Fruit fly (Drosophila melanogaster) whole organism, embryonic: Measurements from ENCODE around the gene CG10353.

Experiments used
- Antp ChIP-seq: fragments of 200-800 bp; sonication (Bioruptor generic); optimal IDR thresholded peaks from 3 replicates; lab custom pipeline; 2016; ENCODE audit warnings: missing biosample characterization, missing genetic modification characterization
- Blimp-1 ChIP-seq: fragments of 200-800 bp; sonication (Bioruptor generic); optimal IDR thresholded peaks from 3 replicates; lab custom pipeline; 2018; ENCODE audit warnings: missing biosample characterization, missing genetic modification characterization, mild to moderate bottlenecking, moderate library complexity, missing genetic modification reagents
- CG10366 ChIP-seq: fragments of 200-800 bp; sonication (Bioruptor generic); IDR thresholded peaks from 2 replicates; pipeline ENCODE4 v1.3.6; 2022; ENCODE audit warnings: missing biosample characterization, missing genetic modification characterization
- CG10543 ChIP-seq: fragments of 200-800 bp; sonication (Bioruptor generic); optimal IDR thresholded peaks from 3 replicates; lab custom pipeline; 2017; ENCODE audit warnings: missing biosample characterization, mild to moderate bottlenecking, missing genetic modification characterization, moderate library complexity
- CG11695 ChIP-seq: fragments of 200-800 bp; sonication (Bioruptor generic); IDR thresholded peaks from 3 replicates; pipeline ENCODE4 v1.3.6; 2022; ENCODE audit warnings: missing biosample characterization, missing genetic modification characterization
- CG13624 ChIP-seq: fragments of 200-800 bp; sonication (Bioruptor generic); optimal IDR thresholded peaks from 2 replicates; lab custom pipeline; 2016; ENCODE audit warnings: missing biosample characterization, missing genetic modification characterization
- CG16813 ChIP-seq: fragments of 200-800 bp; sonication (Bioruptor generic); IDR thresholded peaks from 3 replicates; pipeline ENCODE4 v1.3.6; 2022; ENCODE audit warnings: missing biosample characterization, missing genetic modification characterization; ENCODE audit not compliant: partially characterized antibody
- CG16815 ChIP-seq: fragments of 200-800 bp; sonication (Bioruptor generic); optimal IDR thresholded peaks from 3 replicates; lab custom pipeline; 2017; ENCODE audit warnings: missing biosample characterization, mild to moderate bottlenecking, missing genetic modification characterization
- CG16863 ChIP-seq: fragments of 200-800 bp; sonication (Bioruptor generic); optimal IDR thresholded peaks from 3 replicates; lab custom pipeline; 2016; ENCODE audit warnings: missing biosample characterization, missing genetic modification characterization
- CG17361 ChIP-seq: fragments of 200-800 bp; sonication (Bioruptor generic); IDR thresholded peaks from 3 replicates; pipeline ENCODE4 v1.3.6; 2022; ENCODE audit warnings: missing biosample characterization, missing genetic modification characterization
- CG1832 ChIP-seq: fragments of 200-800 bp; sonication (Bioruptor generic); optimal IDR thresholded peaks from 2 replicates; lab custom pipeline; 2017; ENCODE audit warnings: missing biosample characterization, mild to moderate bottlenecking, missing genetic modification characterization, inconsistent platforms
- CG18764 ChIP-seq: fragments of 200-800 bp; sonication (Bioruptor generic); optimal IDR thresholded peaks from 3 replicates; lab custom pipeline; 2016; ENCODE audit warnings: missing biosample characterization, missing genetic modification characterization
- CG2199 ChIP-seq: fragments of 200-800 bp; sonication (Bioruptor generic); IDR thresholded peaks from 3 replicates; pipeline ENCODE4 v1.3.6; 2022; ENCODE audit warnings: missing biosample characterization, missing genetic modification characterization
- CG30403 ChIP-seq: fragments of 200-800 bp; sonication (Bioruptor generic); optimal IDR thresholded peaks from 3 replicates; lab custom pipeline; 2016; ENCODE audit warnings: missing biosample characterization, missing genetic modification characterization
- CG3995 ChIP-seq: fragments of 200-800 bp; sonication (Bioruptor generic); optimal IDR thresholded peaks from 3 replicates; lab custom pipeline; 2016; ENCODE audit warnings: missing biosample characterization, missing genetic modification characterization
- CG7372 ChIP-seq: fragments of 200-800 bp; sonication (Bioruptor generic); IDR thresholded peaks from 2 replicates; pipeline ENCODE4 v1.3.6; 2022; ENCODE audit warnings: missing biosample characterization, missing genetic modification characterization
- CG7745 ChIP-seq: fragments of 200-800 bp; sonication (Bioruptor generic); optimal IDR thresholded peaks from 2 replicates; lab custom pipeline; 2018; ENCODE audit warnings: missing biosample characterization, mild to moderate bottlenecking, missing genetic modification characterization, moderate library complexity
- D19A ChIP-seq: fragments of 200-800 bp; optimal IDR thresholded peaks from 3 replicates; lab custom pipeline; 2019; ENCODE audit warnings: missing biosample characterization, mild to moderate bottlenecking, missing genetic modification characterization, moderate library complexity
- E2f1 ChIP-seq: fragments of 200-800 bp; sonication (Bioruptor generic); IDR thresholded peaks from 2 replicates; pipeline ENCODE4 v1.3.6; 2022; ENCODE audit warnings: missing biosample characterization, missing genetic modification characterization
- Ets65A ChIP-seq: fragments of 200-800 bp; sonication (Bioruptor generic); peaks from one replicate; lab custom pipeline; 2016; ENCODE audit warnings: missing biosample characterization, missing genetic modification characterization
- Fer1 ChIP-seq: fragments of 200-800 bp; sonication (Bioruptor generic); optimal IDR thresholded peaks from 2 replicates; lab custom pipeline; 2017; ENCODE audit warnings: missing biosample characterization, mild to moderate bottlenecking, missing genetic modification characterization
- GATAe ChIP-seq: fragments of 200-800 bp; sonication (Bioruptor generic); conservative IDR thresholded peaks from 2 replicates; pipeline ENCODE4 v1.3.6; 2022; ENCODE audit warnings: missing biosample characterization, missing genetic modification characterization
- NC2β ChIP-seq: fragments of 200-800 bp; sonication (Bioruptor generic); optimal IDR thresholded peaks from 2 replicates; lab custom pipeline; 2016; ENCODE audit warnings: missing biosample characterization, missing genetic modification characterization
- Ptx1 ChIP-seq: fragments of 200-800 bp; sonication (Bioruptor generic); IDR thresholded peaks from 2 replicates; pipeline ENCODE4 v1.3.6; 2022; ENCODE audit warnings: missing biosample characterization, missing genetic modification characterization
- Scr ChIP-seq: fragments of 200-800 bp; sonication (Bioruptor generic); IDR thresholded peaks from 2 replicates; pipeline ENCODE4 v1.3.6; 2022; ENCODE audit warnings: missing biosample characterization, missing genetic modification characterization; ENCODE audit not compliant: partially characterized antibody
- Usf ChIP-seq: fragments of 200-800 bp; sonication (Bioruptor generic); optimal IDR thresholded peaks from 2 replicates; lab custom pipeline; 2017; ENCODE audit warnings: missing genotype, missing biosample characterization, missing genetic modification characterization
- al ChIP-seq: fragments of 200-800 bp; sonication (Bioruptor generic); IDR thresholded peaks from 2 replicates; pipeline ENCODE4 v1.3.6; 2022; ENCODE audit warnings: missing biosample characterization, missing genetic modification characterization
- bbx ChIP-seq: fragments of 200-800 bp; sonication (Bioruptor generic); IDR thresholded peaks from 2 replicates; pipeline ENCODE4 v1.3.6; 2022; ENCODE audit warnings: missing biosample characterization, missing genetic modification characterization; ENCODE audit not compliant: partially characterized antibody
- btn ChIP-seq: fragments of 200-800 bp; sonication (Bioruptor generic); optimal IDR thresholded peaks from 2 replicates; lab custom pipeline; 2016; ENCODE audit warnings: missing biosample characterization, missing genetic modification characterization
- dpn ChIP-seq, 2 experiments: fragments of 200-800 bp; sonication (Bioruptor generic); optimal IDR thresholded peaks; 3 replicates each; lab custom pipeline; 2016; ENCODE audit warnings: missing biosample characterization in 2 of 2, missing genetic modification characterization in 2 of 2
- ftz-f1 ChIP-seq: fragments of 200-800 bp; sonication (Bioruptor generic); optimal IDR thresholded peaks from 2 replicates; lab custom pipeline; 2016; ENCODE audit warnings: missing biosample characterization, missing genetic modification characterization
- gcm2 ChIP-seq: fragments of 200-800 bp; sonication (Bioruptor generic); optimal IDR thresholded peaks from 2 replicates; lab custom pipeline; 2016; ENCODE audit warnings: missing biosample characterization, missing genetic modification characterization
- gfzf ChIP-seq: fragments of 200-800 bp; sonication (Bioruptor generic); optimal IDR thresholded peaks from 2 replicates; lab custom pipeline; 2016; ENCODE audit warnings: missing biosample characterization, mild to moderate bottlenecking, missing genetic modification characterization, moderate library complexity
- grn ChIP-seq: fragments of 200-800 bp; sonication (Bioruptor generic); optimal IDR thresholded peaks from 3 replicates; lab custom pipeline; 2017; ENCODE audit warnings: missing biosample characterization, missing genetic modification characterization
- hb ChIP-seq: fragments of 200-800 bp; sonication (Bioruptor generic); IDR thresholded peaks from 3 replicates; pipeline ENCODE4 v1.3.6; 2022; ENCODE audit warnings: missing biosample characterization, missing genetic modification characterization; ENCODE audit not compliant: partially characterized antibody
- hbn ChIP-seq: fragments of 200-800 bp; sonication (Bioruptor generic); IDR thresholded peaks from 2 replicates; pipeline ENCODE4 v1.3.6; 2022; ENCODE audit warnings: missing biosample characterization, missing genetic modification characterization; ENCODE audit not compliant: partially characterized antibody
- inv ChIP-seq: fragments of 200-800 bp; sonication (Bioruptor generic); IDR thresholded peaks from 2 replicates; pipeline ENCODE4 v1.3.6; 2022; ENCODE audit warnings: missing biosample characterization, missing genetic modification characterization; ENCODE audit not compliant: partially characterized antibody
- nau ChIP-seq: fragments of 200-800 bp; sonication (Bioruptor generic); optimal IDR thresholded peaks from 3 replicates; lab custom pipeline; 2017; ENCODE audit warnings: missing biosample characterization, mild to moderate bottlenecking, missing genetic modification characterization, missing genetic modification reagents
- peb ChIP-seq: fragments of 200-800 bp; sonication (Bioruptor generic); IDR thresholded peaks from 2 replicates; pipeline ENCODE4 v1.3.6; 2022; ENCODE audit warnings: missing biosample characterization, missing genetic modification characterization
- prd ChIP-seq, 3 experiments: fragments of >200 bp in 2 of 3; fragments of 200-800 bp in 1 of 3; sonication (Bioruptor generic) in 1 of 3; optimal IDR thresholded peaks in 2 of 3; IDR thresholded peaks in 1 of 3; 2 replicates in 2 of 3; 3 replicates in 1 of 3; pipeline versions ENCODE4 v1.3.6 to Lab custom; 2017 to 2022; ENCODE audit warnings: missing biosample characterization in 1 of 3, missing genetic modification characterization in 1 of 3
- pzg ChIP-seq: fragments of 200-800 bp; sonication (Bioruptor generic); optimal IDR thresholded peaks from 3 replicates; lab custom pipeline; 2018; ENCODE audit warnings: missing biosample characterization, mild to moderate bottlenecking, missing genetic modification characterization, moderate library complexity
- stwl ChIP-seq: fragments of 200-800 bp; sonication (Bioruptor generic); optimal IDR thresholded peaks from 3 replicates; lab custom pipeline; 2018; ENCODE audit warnings: missing biosample characterization, mild to moderate bottlenecking, missing genetic modification characterization, moderate library complexity
- tin ChIP-seq: fragments of 200-800 bp; sonication (Bioruptor generic); optimal IDR thresholded peaks from 3 replicates; lab custom pipeline; 2016; ENCODE audit warnings: missing biosample characterization, missing genetic modification characterization
- trem ChIP-seq: fragments of 200-800 bp; optimal IDR thresholded peaks from 3 replicates; lab custom pipeline; 2019; ENCODE audit warnings: missing biosample characterization, mild to moderate bottlenecking, missing genetic modification characterization, moderate library complexity
- ttk ChIP-seq: fragments of 200-800 bp; sonication (Bioruptor generic); IDR thresholded peaks from 2 replicates; pipeline ENCODE4 v2.1.2; 2022; ENCODE audit warnings: missing biosample characterization, missing genetic modification characterization
- unc-4 ChIP-seq: fragments of 200-800 bp; sonication (Bioruptor generic); IDR thresholded peaks from 2 replicates; pipeline ENCODE4 v1.3.6; 2022; ENCODE audit warnings: missing biosample characterization, missing genetic modification characterization; ENCODE audit not compliant: partially characterized antibody
- wdn ChIP-seq: fragments of 200-800 bp; sonication (Bioruptor generic); IDR thresholded peaks from 2 replicates; pipeline ENCODE4 v1.3.6; 2022; ENCODE audit warnings: missing biosample characterization, missing genetic modification characterization
- wek ChIP-seq: fragments of 200-800 bp; sonication (Bioruptor generic); optimal IDR thresholded peaks from 3 replicates; lab custom pipeline; 2018; ENCODE audit warnings: missing biosample characterization, mild to moderate bottlenecking, missing genetic modification characterization, moderate library complexity
- z ChIP-seq: fragments of 200-800 bp; sonication (Bioruptor generic); IDR thresholded peaks from 3 replicates; pipeline ENCODE4 v1.3.6; 2022; ENCODE audit warnings: missing biosample characterization, missing genetic modification characterization
- zfh1 ChIP-seq: fragments of 200-800 bp; sonication (Bioruptor generic); IDR thresholded peaks from 3 replicates; pipeline ENCODE4 v1.3.6; 2022; ENCODE audit warnings: missing biosample characterization, missing genetic modification characterization

Gene CG10353

DNA sequence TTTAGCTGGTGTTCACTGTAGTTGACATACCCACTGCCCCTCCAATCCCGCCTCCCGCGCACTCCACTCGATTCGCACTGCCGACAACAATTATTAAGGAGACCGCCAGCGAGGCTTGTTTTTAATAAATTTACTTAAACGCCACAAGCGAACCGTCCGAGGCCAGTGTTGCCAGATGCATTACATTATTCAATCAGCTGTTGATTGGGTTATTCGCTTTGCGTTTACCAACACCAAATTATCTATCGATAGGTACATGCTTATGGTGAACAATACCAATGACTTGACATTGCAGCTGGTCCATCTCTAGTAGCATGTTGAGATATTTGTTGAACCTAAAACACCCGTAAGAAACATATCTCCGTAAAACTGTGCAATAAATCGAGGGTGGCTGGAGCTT is at the start of gene CG10353, which contains the start of gene SelG (continued):
- TF ChIP-seq D19A (peak; percentile 33), wek (GFP tag; lab: Kevin White, UChicago) (peak; percentile 54), hbn (GFP tag; lab: Robert Waterston, UW) (peak; percentile 86), grn (no peak), CG17361 (GFP tag; lab: Robert Waterston, UW) (no peak), CG16863 (GFP tag; lab: Kevin White, UChicago) (peak; percentile 10), E2f1 (GFP tag; lab: Robert Waterston, UW) (no peak), CG11695 (GFP tag; lab: Robert Waterston, UW) (no peak), CG30403 (GFP tag; lab: Kevin White, UChicago) (peak; percentile 19), wdn (GFP tag; lab: Robert Waterston, UW) (0 out of 2 replicates have a peak, but pooled peaks have one; percentile 29), NC2β (GFP tag; lab: Kevin White, UChicago) (peak; percentile 62), CG7372 (GFP tag; lab: Robert Waterston, UW) (no peak), Antp (peak; percentile 66), CG1832 (GFP tag; lab: Kevin White, UChicago) (no peak), CG2199 (GFP tag; lab: Robert Waterston, UW) (peak; percentile 28; the same call in 1 of the 3 replicates), Usf (GFP tag; lab: Kevin White, UChicago) (no peak), CG13624 (GFP tag; lab: Kevin White, UChicago) (peak; percentile 59), z (GFP tag; lab: Robert Waterston, UW) (no peak), CG10543 (peak; percentile 55), btn (GFP tag; lab: Kevin White, UChicago) (no peak), ttk (GFP tag; lab: Robert Waterston, UW) (no peak), bbx (GFP tag; lab: Robert Waterston, UW) (peak; percentile 86), zfh1 (GFP tag; lab: Robert Waterston, UW) (peak; percentile 42; the same call in 1 of the 3 replicates), CG16815 (GFP tag; lab: Kevin White, UChicago) (no peak), Scr (GFP tag; lab: Robert Waterston, UW) (peak; percentile 80), stwl (tag; lab: Kevin White, UChicago) (peak; percentile 99), CG16813 (peak; percentile 79), CG7745 (tag; lab: Kevin White, UChicago) (no peak), Fer1 (GFP tag; lab: Kevin White, UChicago) (peak; percentile 44), nau (GFP tag; lab: Kevin White, UChicago) (no peak), CG10366 (GFP tag; lab: Robert Waterston, UW) (0 out of 2 replicates have a peak, but pooled peaks have one; percentile 11), al (GFP tag; lab: Robert Waterston, UW) (no peak), inv (peak; percentile 75), GATAe (no peak), Blimp-1 (GFP tag; lab: Kevin White, UChicago) (no peak), ftz-f1 (peak; percentile 61), Ptx1 (no peak), dpn (GFP tag; optimal IDR thresholded peaks at IDR 0.05; lab: Kevin White, UChicago) (peak; percentile 32 to 76), peb (no peak), gcm2 (GFP tag; lab: Kevin White, UChicago) (no peak), trem (tag; lab: Kevin White, UChicago) (peak; percentile 58), tin (GFP tag; lab: Kevin White, UChicago) (peak; percentile 26), unc-4 (GFP tag; lab: Robert Waterston, UW) (peak; percentile 82), prd (optimal IDR thresholded peaks at IDR 0.05; lab: Kevin White, UChicago) (no peak), prd (GFP tag; IDR thresholded peaks at IDR 0.05; lab: Robert Waterston, UW) (0 out of 3 replicates have a peak, but pooled peaks have one; percentile 12), hb (peak; percentile 75), CG18764 (GFP tag; lab: Kevin White, UChicago) (peak; percentile 27), pzg (GFP tag; lab: Kevin White, UChicago) (peak; percentile 93), CG3995 (GFP tag; lab: Kevin White, UChicago) (peak; percentile 76), Ets65A (GFP tag; lab: Kevin White, UChicago) (peak; percentile 83), gfzf (GFP tag; lab: Kevin White, UChicago) (peak; percentile 37)
